Fruit fly (Drosophila melanogaster): ENCODE results near the gene PolG1.

DNA sequence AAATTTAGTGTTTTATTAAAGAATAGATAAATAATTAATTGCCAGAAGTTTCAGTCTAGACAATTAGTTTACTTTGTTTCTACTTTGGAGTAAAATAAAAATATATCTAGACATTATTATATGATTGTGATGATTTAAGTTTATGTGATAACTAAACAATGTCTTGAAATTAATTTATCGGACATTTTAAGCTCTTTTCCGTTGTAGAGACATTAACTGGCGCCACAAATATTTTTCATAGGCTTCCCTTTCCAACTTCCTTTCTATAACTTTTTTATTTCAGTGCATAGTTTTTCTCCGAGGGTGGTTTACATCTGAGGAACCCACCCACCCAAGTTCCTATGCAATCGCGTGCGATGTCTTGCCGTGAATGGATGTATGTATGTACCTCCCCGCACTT is 49.1 kb upstream of the PolG1 start:
- TF ChIP-seq pan (optimal IDR thresholded peaks at IDR 0.05) (no peak), usp (GFP tag; optimal IDR thresholded peaks at IDR 0.05) (no peak)
